Worm (Caenorhabditis elegans) whole organism, young adult: Measurements from ENCODE around the gene mrps-26.

Experiments used
- ekl-4 ChIP-seq: fragments of 200-800 bp; sonication (Bioruptor generic); IDR thresholded peaks from 2 replicates; pipeline ENCODE4 v1.3.6; 2022; ENCODE audit warnings: missing genetic modification reagents, missing genetic modification characterization, missing compliant biosample characterization
- him-1 ChIP-seq: sonication (generic microtip); optimal IDR thresholded peaks from 2 replicates; lab custom pipeline; 2016; ENCODE audit warnings: missing genotype, missing genetic modification reagents, missing genetic modification characterization, missing compliant biosample characterization

DNA sequence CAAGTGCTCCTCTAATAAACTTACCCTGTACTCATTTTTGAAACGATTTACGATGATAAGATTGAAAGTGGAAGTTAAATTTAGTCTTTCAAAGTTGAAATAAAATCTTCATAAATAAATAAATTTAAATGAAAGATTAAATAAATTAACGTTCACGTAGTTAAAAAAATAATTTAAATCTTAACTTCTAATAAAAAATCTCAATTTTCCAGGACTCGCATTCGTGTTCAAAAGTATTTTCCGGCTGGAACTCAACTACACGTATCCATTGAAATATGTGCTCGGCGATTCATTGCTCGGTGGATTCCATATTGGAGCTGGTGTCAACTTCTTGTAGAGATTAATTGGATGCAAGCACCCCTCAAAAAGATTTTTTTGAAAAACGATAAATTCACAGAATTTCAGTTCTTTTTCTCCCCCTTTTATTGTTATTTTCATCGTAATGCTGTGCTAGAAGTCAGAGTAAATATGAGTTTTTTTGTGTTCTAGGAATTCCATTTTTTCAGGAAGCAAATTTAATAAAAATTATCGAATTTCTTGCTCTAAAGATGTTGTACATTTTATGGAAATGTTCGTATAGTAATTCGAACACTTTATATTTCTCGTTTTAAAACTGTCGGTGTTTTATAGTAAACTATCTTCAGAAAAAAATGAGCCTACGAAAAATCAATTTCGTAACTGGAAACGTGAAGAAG is 29.0 kb downstream of the mrps-26 start, which contains the start of the genes C34E10.9 and hap-1:
- TF ChIP-seq him-1 (tag; lab: Kevin White, UChicago): no peak
- no peak for TF ChIP-seq ekl-4 (GFP tag; lab: Robert Waterston, UW)
